Worm (Caenorhabditis elegans) whole organism, young adult: ENCODE results near the gene elo-5.

Experiments
- B0336.3 ChIP-seq: fragments of 200-800 bp; sonication (Bioruptor generic); IDR thresholded peaks from 2 replicates; pipeline ENCODE4 v1.3.6; 2022; ENCODE audit warnings: missing genetic modification characterization, missing compliant biosample characterization
- F10E7.11 ChIP-seq: sonication (generic microtip); optimal IDR thresholded peaks from 2 replicates; lab custom pipeline; 2017; ENCODE audit warnings: mild to moderate bottlenecking, missing genetic modification characterization, moderate library complexity, missing compliant biosample characterization
- F23B12.7 ChIP-seq: sonication (generic microtip); optimal IDR thresholded peaks from 2 replicates; lab custom pipeline; 2017; ENCODE audit warnings: missing genetic modification characterization, mild to moderate bottlenecking, missing compliant biosample characterization, antibody characterized with exemption, moderate library complexity; ENCODE audit not compliant: insufficient read depth
- F33H1.4 ChIP-seq: fragments of 200-800 bp; sonication (Bioruptor generic); IDR thresholded peaks from 2 replicates; pipeline ENCODE4 v1.3.6; 2022; ENCODE audit warnings: missing genetic modification reagents, missing genetic modification characterization, missing compliant biosample characterization
- F49E8.2 ChIP-seq: sonication (generic microtip); optimal IDR thresholded peaks from 3 replicates; lab custom pipeline; 2017; ENCODE audit warnings: missing genetic modification characterization, mild to moderate bottlenecking, missing compliant biosample characterization, antibody characterized with exemption, moderate library complexity; ENCODE audit not compliant: insufficient read depth
- F55B11.4 ChIP-seq: sonication (generic microtip); optimal IDR thresholded peaks from 2 replicates; lab custom pipeline; 2016; ENCODE audit warnings: missing compliant biosample characterization, missing genetic modification characterization, borderline replicate concordance; ENCODE audit not compliant: insufficient read depth
- F57A8.1 ChIP-seq: fragments of 200-800 bp; sonication (Bioruptor generic); optimal IDR thresholded peaks from 2 replicates; lab custom pipeline; 2018; ENCODE audit warnings: mild to moderate bottlenecking, missing genetic modification characterization, moderate library complexity, missing compliant biosample characterization
- Y53G8AR.9 ChIP-seq: fragments of 200-800 bp; sonication (Bioruptor generic); conservative IDR thresholded peaks from 2 replicates; pipeline ENCODE4 v1.3.6; 2022; ENCODE audit warnings: missing genetic modification reagents, missing genetic modification characterization, missing compliant biosample characterization
- Y95B8A.8 ChIP-seq: fragments of 200-800 bp; sonication (Bioruptor generic); IDR thresholded peaks from 2 replicates; pipeline ENCODE4 v1.3.6; 2022; ENCODE audit warnings: missing genetic modification reagents, missing genetic modification characterization, missing compliant biosample characterization
- aptf-3 ChIP-seq: fragments of 200-800 bp; sonication (Bioruptor generic); IDR thresholded peaks from 2 replicates; pipeline ENCODE4 v1.3.6; 2022; ENCODE audit warnings: missing genetic modification characterization, missing compliant biosample characterization
- atf-7 ChIP-seq: sonication (generic microtip); optimal IDR thresholded peaks from 2 replicates; lab custom pipeline; 2017; ENCODE audit warnings: mild to moderate bottlenecking, missing genetic modification characterization, missing compliant biosample characterization
- attf-3 ChIP-seq: fragments of 200-800 bp; sonication (Bioruptor generic); conservative IDR thresholded peaks from 2 replicates; pipeline ENCODE4 v1.3.6; 2022; ENCODE audit warnings: missing genetic modification reagents, missing genetic modification characterization, missing compliant biosample characterization
- bed-2 ChIP-seq: fragments of 200-800 bp; sonication (Bioruptor generic); IDR thresholded peaks from 2 replicates; pipeline ENCODE4 v1.3.6; 2022; ENCODE audit warnings: missing genetic modification reagents, missing genetic modification characterization, missing compliant biosample characterization
- ccch-3 ChIP-seq: fragments of 200-800 bp; sonication (Bioruptor generic); optimal IDR thresholded peaks from 2 replicates; lab custom pipeline; 2018; ENCODE audit warnings: mild to moderate bottlenecking, missing genetic modification characterization, missing compliant biosample characterization
- cebp-1 ChIP-seq, 2 experiments: fragments of 200-800 bp in 1 of 2; sonication (Bioruptor generic) in 1 of 2; sonication (generic microtip) in 1 of 2; IDR thresholded peaks in 1 of 2; optimal IDR thresholded peaks in 1 of 2; 2 replicates each; pipeline versions ENCODE4 v1.3.6 to Lab custom; 2017 to 2022; ENCODE audit warnings: missing compliant biosample characterization in 2 of 2, missing genetic modification characterization in 2 of 2, mild to moderate bottlenecking in 1 of 2, missing genetic modification reagents in 1 of 2, moderate library complexity in 1 of 2
- cebp-2 ChIP-seq: fragments of 200-800 bp; sonication (Bioruptor generic); IDR thresholded peaks from 2 replicates; pipeline ENCODE4 v1.3.6; 2022; ENCODE audit warnings: missing genetic modification characterization, missing compliant biosample characterization
- ceh-27 ChIP-seq: fragments of 200-800 bp; sonication (Bioruptor generic); optimal IDR thresholded peaks from 2 replicates; lab custom pipeline; 2018; ENCODE audit warnings: mild to moderate bottlenecking, missing genetic modification characterization, moderate library complexity, missing compliant biosample characterization
- ceh-40 ChIP-seq: fragments of 200-800 bp; sonication (Bioruptor generic); IDR thresholded peaks from 2 replicates; pipeline ENCODE4 v1.3.6; 2022; ENCODE audit warnings: missing genetic modification characterization, missing compliant biosample characterization
- ceh-58 ChIP-seq: fragments of 200-800 bp; sonication (Bioruptor generic); IDR thresholded peaks from 2 replicates; pipeline ENCODE4 v1.3.6; 2022; ENCODE audit warnings: missing genetic modification characterization, missing compliant biosample characterization
- efl-1 ChIP-seq: fragments of 150-350 bp; optimal IDR thresholded peaks from 2 replicates; lab custom pipeline; 2014; ENCODE audit warnings: missing biosample characterization, missing genetic modification reagents, missing genetic modification characterization
- egl-44 ChIP-seq: fragments of 200-800 bp; sonication (Bioruptor generic); IDR thresholded peaks from 2 replicates; pipeline ENCODE4 v1.3.6; 2022; ENCODE audit warnings: missing genetic modification reagents, missing genetic modification characterization, missing compliant biosample characterization
- fkh-3 ChIP-seq: sonication (generic microtip); optimal IDR thresholded peaks from 2 replicates; lab custom pipeline; 2016; ENCODE audit warnings: mild to moderate bottlenecking, missing genetic modification characterization, missing compliant biosample characterization
- hsf-1 ChIP-seq: fragments of 200-800 bp; sonication (Bioruptor generic); IDR thresholded peaks from 2 replicates; pipeline ENCODE4 v1.3.6; 2022; ENCODE audit warnings: missing genetic modification reagents, missing genetic modification characterization, missing compliant biosample characterization
- let-526 ChIP-seq: fragments of 200-800 bp; sonication (Bioruptor generic); IDR thresholded peaks from 2 replicates; pipeline ENCODE4 v1.3.6; 2022; ENCODE audit warnings: missing genetic modification reagents, missing genetic modification characterization, missing compliant biosample characterization
- lin-40 ChIP-seq: sonication (generic microtip); optimal IDR thresholded peaks from 2 replicates; lab custom pipeline; 2016; ENCODE audit warnings: missing genetic modification characterization, mild to moderate bottlenecking, missing compliant biosample characterization, missing genotype, missing genetic modification reagents
- lsl-1 ChIP-seq: fragments of 200-800 bp; sonication (Bioruptor generic); optimal IDR thresholded peaks from 2 replicates; lab custom pipeline; 2018; ENCODE audit warnings: mild to moderate bottlenecking, missing genetic modification characterization, moderate library complexity, missing compliant biosample characterization
- madf-10 ChIP-seq: sonication (generic microtip); optimal IDR thresholded peaks from 2 replicates; lab custom pipeline; 2016; ENCODE audit warnings: mild to moderate bottlenecking, missing genetic modification characterization, missing compliant biosample characterization
- madf-6 ChIP-seq: fragments of 200-800 bp; sonication (Bioruptor generic); IDR thresholded peaks from 2 replicates; pipeline ENCODE4 v1.3.6; 2022; ENCODE audit warnings: missing genetic modification reagents, missing genetic modification characterization, missing compliant biosample characterization
- madf-8 ChIP-seq: fragments of 200-800 bp; sonication (Bioruptor generic); conservative IDR thresholded peaks from 2 replicates; pipeline ENCODE4 v1.3.6; 2022; ENCODE audit warnings: missing genetic modification reagents, missing genetic modification characterization, missing compliant biosample characterization
- mes-4 ChIP-seq: sonication (generic microtip); optimal IDR thresholded peaks from 2 replicates; lab custom pipeline; 2016; ENCODE audit warnings: missing genotype, missing genetic modification characterization, missing compliant biosample characterization
- nfyb-1 ChIP-seq: fragments of 200-800 bp; sonication (Bioruptor generic); IDR thresholded peaks from 2 replicates; pipeline ENCODE4 v1.3.6; 2022; ENCODE audit warnings: missing genetic modification reagents, missing genetic modification characterization, missing compliant biosample characterization
- nhr-80 ChIP-seq: sonication (generic microtip); optimal IDR thresholded peaks from 2 replicates; lab custom pipeline; 2016; ENCODE audit warnings: missing genetic modification characterization, missing compliant biosample characterization
- sdz-38 ChIP-seq: sonication (generic microtip); optimal IDR thresholded peaks from 2 replicates; lab custom pipeline; 2016; ENCODE audit warnings: missing genotype, missing genetic modification characterization, missing compliant biosample characterization
- snpc-4 ChIP-seq, 5 experiments: fragments of 150-350 bp in 1 of 5; sonication (generic microtip) in 4 of 5; optimal IDR thresholded peaks; 2 replicates each; lab custom pipeline; 2014 to 2018; ENCODE audit warnings: missing genetic modification characterization in 5 of 5, missing biosample characterization in 3 of 5, antibody characterized with exemption in 2 of 5, mild to moderate bottlenecking in 2 of 5, missing compliant biosample characterization in 2 of 5, missing genotype in 2 of 5, moderate library complexity in 2 of 5, missing genetic modification reagents in 1 of 5
- tbp1 ChIP-seq: fragments of 200-800 bp; sonication (Bioruptor generic); optimal IDR thresholded peaks from 2 replicates; lab custom pipeline; 2018; ENCODE audit warnings: mild to moderate bottlenecking, missing genetic modification characterization, missing compliant biosample characterization
- tlf-1 ChIP-seq: fragments of 200-800 bp; sonication (Bioruptor generic); optimal IDR thresholded peaks from 2 replicates; lab custom pipeline; 2018; ENCODE audit warnings: mild to moderate bottlenecking, missing genetic modification characterization, missing compliant biosample characterization
- zim-3 ChIP-seq: sonication (generic microtip); optimal IDR thresholded peaks from 2 replicates; lab custom pipeline; 2017; ENCODE audit warnings: mild to moderate bottlenecking, missing genetic modification characterization, moderate library complexity, missing compliant biosample characterization
- ztf-18 ChIP-seq: sonication (generic microtip); optimal IDR thresholded peaks from 2 replicates; lab custom pipeline; 2016; ENCODE audit warnings: missing genotype, mild to moderate bottlenecking, missing genetic modification characterization, missing compliant biosample characterization
- ztf-22 ChIP-seq: fragments of 200-800 bp; sonication (Bioruptor generic); optimal IDR thresholded peaks from 2 replicates; lab custom pipeline; 2018; ENCODE audit warnings: mild to moderate bottlenecking, missing genetic modification characterization, moderate library complexity, missing compliant biosample characterization

The elo-5 gene

ce11 chrIV:5391507-5392057 is 14.7 kb upstream of the elo-5 start, which contains the start of the genes htp-1 and ZK616.5:
Gene htp-1, minus strand, starts transcription at chrIV:5391557.
Gene ZK616.5, plus strand, starts transcription at chrIV:5391929.
- TF ChIP-seq B0336.3 (no peak), tbp1 (no peak), cebp-2 (no peak), Y95B8A.8 (GFP tag; lab: Robert Waterston, UW) (no peak), zim-3 (no peak), F33H1.4 (GFP tag; lab: Robert Waterston, UW) (peak; percentile 67), mes-4 (tag; lab: Kevin White, UChicago) (no peak), ztf-22 (no peak), attf-3 (GFP tag; lab: Robert Waterston, UW) (no peak), nhr-80 (tag; lab: Kevin White, UChicago) (no peak), ceh-40 (GFP tag; lab: Robert Waterston, UW) (no peak), F57A8.1 (GFP tag; lab: Kevin White, UChicago) (no peak), madf-6 (GFP tag; lab: Robert Waterston, UW) (peak; percentile 41; the same call in 1 of the 2 replicates), snpc-4 (GFP tag; optimal IDR thresholded peaks at IDR 0.05; lab: Kevin White, UChicago) (no peak), snpc-4 (tag; optimal IDR thresholded peaks at IDR 0.05; lab: Kevin White, UChicago) (peak in 3 of 4 experiments; percentile 19 to 67 (median 63)), let-526 (GFP tag; lab: Robert Waterston, UW) (no peak), ztf-18 (tag; lab: Kevin White, UChicago) (no peak), Y53G8AR.9 (GFP tag; lab: Robert Waterston, UW) (no peak), hsf-1 (GFP tag; lab: Robert Waterston, UW) (no peak), ceh-27 (GFP tag; lab: Kevin White, UChicago) (no peak), F49E8.2 (tag; lab: Kevin White, UChicago) (peak; percentile 7), ccch-3 (GFP tag; lab: Kevin White, UChicago) (no peak), F23B12.7 (tag; lab: Kevin White, UChicago) (no peak), cebp-1 (GFP tag; IDR thresholded peaks at IDR 0.05; lab: Robert Waterston, UW) (no peak), cebp-1 (tag; optimal IDR thresholded peaks at IDR 0.05; lab: Kevin White, UChicago) (no peak), efl-1 (GFP tag; lab: Kevin White, UChicago) (no peak), lsl-1 (GFP tag; lab: Kevin White, UChicago) (peak; percentile 79), nfyb-1 (GFP tag; lab: Robert Waterston, UW) (no peak), aptf-3 (no peak), bed-2 (no peak), F55B11.4 (no peak), F10E7.11 (tag; lab: Kevin White, UChicago) (no peak), ceh-58 (GFP tag; lab: Robert Waterston, UW) (no peak), fkh-3 (tag; lab: Kevin White, UChicago) (no peak), atf-7 (tag; lab: Kevin White, UChicago) (no peak), egl-44 (GFP tag; lab: Robert Waterston, UW) (no peak), madf-10 (tag; lab: Kevin White, UChicago) (no peak), tlf-1 (no peak), madf-8 (GFP tag; lab: Robert Waterston, UW) (no peak), sdz-38 (tag; lab: Kevin White, UChicago) (no peak), lin-40 (tag; lab: Kevin White, UChicago) (no peak)
